Worm (Caenorhabditis elegans): ENCODE results near the gene Y62H9A.10.

Gene Y62H9A.10

ce11 chrX:11856214-11856613 is 46.3 kb downstream of the Y62H9A.10 start:
- no peak for TF ChIP-seq C34B4.2 (tag; optimal IDR thresholded peaks at IDR 0.05)
- TF ChIP-seq efl-3 (GFP tag; optimal IDR thresholded peaks at IDR 0.05), result no peak
- TF ChIP-seq nhr-90 (tag; optimal IDR thresholded peaks at IDR 0.05; ENCODE audit: poor library complexity), result no peak
- TF ChIP-seq hlh-4 (tag; optimal IDR thresholded peaks at IDR 0.05), result no peak
- TF ChIP-seq ama-1 (optimal IDR thresholded peaks at IDR 0.05), result no peak
- no peak for TF ChIP-seq lsy-2 (tag; optimal IDR thresholded peaks at IDR 0.05)
- TF ChIP-seq vab-15 (tag; optimal IDR thresholded peaks at IDR 0.05), result no peak
- TF ChIP-seq nhr-28 (tag; optimal IDR thresholded peaks at IDR 0.05), result no peak
- TF ChIP-seq unc-30 (tag; optimal IDR thresholded peaks at IDR 0.05), result no peak
- no peak for TF ChIP-seq hlh-17 (GFP tag; optimal IDR thresholded peaks at IDR 0.05; ENCODE audit: borderline replicate concordance)
- no peak for TF ChIP-seq lin-39 (tag; optimal IDR thresholded peaks at IDR 0.05)
- no peak for TF ChIP-seq pax-3 (tag; optimal IDR thresholded peaks at IDR 0.05)
- TF ChIP-seq ztf-4 (tag; optimal IDR thresholded peaks at IDR 0.05), result no peak
- TF ChIP-seq pag-3 (tag; optimal IDR thresholded peaks at IDR 0.05; ENCODE audit: borderline replicate concordance, insufficient read depth), result no peak
- TF ChIP-seq nhr-85 (tag), result no peak
- no peak for TF ChIP-seq hpl-2 (GFP tag; optimal IDR thresholded peaks at IDR 0.05)
- TF ChIP-seq zag-1 (tag; optimal IDR thresholded peaks at IDR 0.05), result no peak
- no peak for TF ChIP-seq fkh-4 (tag; optimal IDR thresholded peaks at IDR 0.05; ENCODE audit: borderline replicate concordance)
- TF ChIP-seq C04F5.9 (tag; optimal IDR thresholded peaks at IDR 0.05), result no peak

ce11 chrX:11854903-11855302 is 47.7 kb downstream of the Y62H9A.10 start, which contains the start of gene F54F7.8:
Gene F54F7.8, minus strand, starts transcription at chrX:11855003.
- TF ChIP-seq nhr-237 (tag; optimal IDR thresholded peaks at IDR 0.05), result no peak
- no peak for TF ChIP-seq efl-1 (optimal IDR thresholded peaks at IDR 0.05)
- no peak for TF ChIP-seq efl-1 (GFP tag; optimal IDR thresholded peaks at IDR 0.05 in 1 of 2)
- TF ChIP-seq fkh-8 (tag; optimal IDR thresholded peaks at IDR 0.05), result no peak
- TF ChIP-seq nhr-71 (tag; optimal IDR thresholded peaks at IDR 0.05), result no peak
- TF ChIP-seq nhr-47 (tag; optimal IDR thresholded peaks at IDR 0.05), result no peak
- TF ChIP-seq elt-2 (tag; optimal IDR thresholded peaks at IDR 0.05), result no peak
- no peak for TF ChIP-seq unc-86 (tag; optimal IDR thresholded peaks at IDR 0.05)
- no peak for TF ChIP-seq lin-15B (tag; optimal IDR thresholded peaks at IDR 0.05)
- no peak for TF ChIP-seq snu-23 (GFP tag; optimal IDR thresholded peaks at IDR 0.05)
- TF ChIP-seq unc-30 (tag; optimal IDR thresholded peaks at IDR 0.05), result no peak
- TF ChIP-seq nhr-12 (tag; optimal IDR thresholded peaks at IDR 0.05), result no peak
- TF ChIP-seq ces-1 (GFP tag; optimal IDR thresholded peaks at IDR 0.05), result no peak
- TF ChIP-seq Y116A8C.19 (tag; optimal IDR thresholded peaks at IDR 0.05; ENCODE audit: borderline replicate concordance), result no peak
- no peak for TF ChIP-seq sptf-1 (tag; optimal IDR thresholded peaks at IDR 0.05)
- no peak for TF ChIP-seq C34B4.2 (tag; optimal IDR thresholded peaks at IDR 0.05)
- no peak for TF ChIP-seq ceh-63 (GFP tag; optimal IDR thresholded peaks at IDR 0.05)
- TF ChIP-seq snpc-4 (tag; optimal IDR thresholded peaks at IDR 0.05), result no peak
- TF ChIP-seq nhr-77 (tag; optimal IDR thresholded peaks at IDR 0.05), result no peak

ce11 chrX:11854432-11854831 is 48.1 kb downstream of the Y62H9A.10 start:
- TF ChIP-seq nhr-85 (tag) (no peak), lin-35 (GFP tag; optimal IDR thresholded peaks at IDR 0.05) (no peak), fkh-8 (tag; optimal IDR thresholded peaks at IDR 0.05) (no peak), elt-2 (tag; optimal IDR thresholded peaks at IDR 0.05) (no peak), ztf-4 (tag; optimal IDR thresholded peaks at IDR 0.05) (no peak), efl-1 (optimal IDR thresholded peaks at IDR 0.05) (no peak), efl-1 (GFP tag; optimal IDR thresholded peaks at IDR 0.05 in 1 of 2) (no peak), vab-15 (tag; optimal IDR thresholded peaks at IDR 0.05) (no peak), pax-3 (tag; optimal IDR thresholded peaks at IDR 0.05) (no peak), nhr-76 (tag; optimal IDR thresholded peaks at IDR 0.05) (no peak), aly-2 (tag; optimal IDR thresholded peaks at IDR 0.05) (no peak), ceh-90 (tag; optimal IDR thresholded peaks at IDR 0.05) (no peak), fkh-10 (GFP tag; optimal IDR thresholded peaks at IDR 0.05) (no peak), nhr-12 (tag; optimal IDR thresholded peaks at IDR 0.05) (no peak), sup-37 (GFP tag; optimal IDR thresholded peaks at IDR 0.05) (no peak), ces-1 (GFP tag; optimal IDR thresholded peaks at IDR 0.05) (no peak), blmp-1 (tag; optimal IDR thresholded peaks at IDR 0.05) (no peak), mdl-1 (tag; optimal IDR thresholded peaks at IDR 0.05) (no peak)

Measured in whole organism, L1 larva.